Worm (Caenorhabditis elegans) whole organism, late embryonic: ENCODE results near the gene M05D6.5.

Experiments used
- K09A11.1 ChIP-seq: sonication (generic microtip); optimal IDR thresholded peaks from 2 replicates; lab custom pipeline; 2017; ENCODE audit warnings: antibody characterized with exemption, mild to moderate bottlenecking, missing genetic modification characterization, missing compliant biosample characterization; ENCODE audit not compliant: insufficient read depth
- T23F11.4 ChIP-seq: fragments of 200-800 bp; sonication (Bioruptor generic); optimal IDR thresholded peaks from 2 replicates; lab custom pipeline; 2018; ENCODE audit warnings: mild to moderate bottlenecking, missing genetic modification characterization, missing compliant biosample characterization
- Y22D7AL.16 ChIP-seq: sonication (generic microtip); optimal IDR thresholded peaks from 2 replicates; lab custom pipeline; 2016; ENCODE audit warnings: missing genetic modification characterization, missing compliant biosample characterization
- ahr-1 ChIP-seq: sonication (generic microtip); optimal IDR thresholded peaks from 2 replicates; lab custom pipeline; 2016; ENCODE audit warnings: missing genetic modification characterization, missing compliant biosample characterization
- ama-1 ChIP-seq: fragments of 150-350 bp; optimal IDR thresholded peaks from 2 replicates; lab custom pipeline; 2014
- ceh-14 ChIP-seq: sonication (generic microtip); optimal IDR thresholded peaks from 2 replicates; lab custom pipeline; 2016; ENCODE audit warnings: missing genotype, missing genetic modification characterization, missing compliant biosample characterization
- ceh-18 ChIP-seq: sonication (generic microtip); optimal IDR thresholded peaks from 2 replicates; lab custom pipeline; 2016; ENCODE audit warnings: missing genetic modification characterization, missing compliant biosample characterization
- ceh-2 ChIP-seq: sonication (generic microtip); optimal IDR thresholded peaks from 2 replicates; lab custom pipeline; 2016; ENCODE audit warnings: missing genotype, missing genetic modification characterization, missing compliant biosample characterization
- ceh-24 ChIP-seq: sonication (generic microtip); optimal IDR thresholded peaks from 2 replicates; lab custom pipeline; 2016; ENCODE audit warnings: mild to moderate bottlenecking, missing genetic modification characterization, missing compliant biosample characterization
- ceh-31 ChIP-seq: sonication (generic microtip); optimal IDR thresholded peaks from 2 replicates; lab custom pipeline; 2016; ENCODE audit warnings: missing genetic modification characterization, missing compliant biosample characterization
- ceh-45 ChIP-seq: fragments of 200-800 bp; sonication (Bioruptor generic); IDR thresholded peaks from 2 replicates; pipeline ENCODE4 v1.3.6; 2022; ENCODE audit warnings: missing genetic modification reagents, missing genetic modification characterization, missing compliant biosample characterization
- ceh-48 ChIP-seq: sonication (generic microtip); optimal IDR thresholded peaks from 2 replicates; lab custom pipeline; 2016; ENCODE audit warnings: missing genetic modification characterization, inconsistent platforms, missing compliant biosample characterization
- ceh-6 ChIP-seq: fragments of 200-800 bp; sonication (Bioruptor generic); optimal IDR thresholded peaks from 2 replicates; lab custom pipeline; 2018; ENCODE audit warnings: mild to moderate bottlenecking, missing genetic modification characterization, missing compliant biosample characterization
- dmd-4 ChIP-seq: sonication (generic microtip); optimal IDR thresholded peaks from 2 replicates; lab custom pipeline; 2016; ENCODE audit warnings: borderline replicate concordance, missing genetic modification characterization, missing compliant biosample characterization
- elt-2 ChIP-seq: sonication (generic microtip); optimal IDR thresholded peaks from 2 replicates; lab custom pipeline; 2016; ENCODE audit warnings: missing genetic modification reagents, missing genetic modification characterization, missing compliant biosample characterization
- elt-4 ChIP-seq: sonication (generic microtip); optimal IDR thresholded peaks from 2 replicates; lab custom pipeline; 2016; ENCODE audit warnings: missing genetic modification characterization, missing compliant biosample characterization
- eyg-1 ChIP-seq: sonication (generic microtip); optimal IDR thresholded peaks from 2 replicates; lab custom pipeline; 2016; ENCODE audit warnings: missing genotype, missing genetic modification characterization, missing compliant biosample characterization
- fkh-6 ChIP-seq: sonication (generic microtip); optimal IDR thresholded peaks from 2 replicates; lab custom pipeline; 2016; ENCODE audit warnings: missing genetic modification characterization, missing compliant biosample characterization
- gmeb-2 ChIP-seq: sonication (generic microtip); optimal IDR thresholded peaks from 2 replicates; lab custom pipeline; 2016; ENCODE audit warnings: missing genetic modification characterization, inconsistent platforms, missing compliant biosample characterization
- hlh-13 ChIP-seq: fragments of 200-800 bp; sonication (Bioruptor generic); optimal IDR thresholded peaks from 2 replicates; lab custom pipeline; 2018; ENCODE audit warnings: mild to moderate bottlenecking, missing genetic modification characterization, missing compliant biosample characterization
- hlh-6 ChIP-seq: sonication (generic microtip); optimal IDR thresholded peaks from 2 replicates; lab custom pipeline; 2016; ENCODE audit warnings: missing genotype, missing genetic modification characterization, missing compliant biosample characterization
- hlh-8 ChIP-seq: sonication (generic microtip); optimal IDR thresholded peaks from 2 replicates; lab custom pipeline; 2016; ENCODE audit warnings: missing genotype, missing genetic modification characterization, missing compliant biosample characterization
- odd-2 ChIP-seq: sonication (generic microtip); optimal IDR thresholded peaks from 2 replicates; lab custom pipeline; 2017; ENCODE audit warnings: antibody characterized with exemption, mild to moderate bottlenecking, missing genetic modification characterization, missing compliant biosample characterization
- pax-1 ChIP-seq: fragments of 150-350 bp; optimal IDR thresholded peaks from 2 replicates; lab custom pipeline; 2014; ENCODE audit warnings: missing biosample characterization, missing genetic modification characterization
- pha-2 ChIP-seq: sonication (generic microtip); optimal IDR thresholded peaks from 2 replicates; lab custom pipeline; 2017; ENCODE audit warnings: mild to moderate bottlenecking, missing genetic modification characterization, missing compliant biosample characterization
- ref-2 ChIP-seq: sonication (generic microtip); optimal IDR thresholded peaks from 2 replicates; lab custom pipeline; 2016; ENCODE audit warnings: missing genetic modification characterization, missing compliant biosample characterization
- rnt-1 ChIP-seq: sonication (generic microtip); optimal IDR thresholded peaks from 2 replicates; lab custom pipeline; 2016; ENCODE audit warnings: missing genetic modification characterization, missing compliant biosample characterization
- sdc-2 ChIP-seq: sonication (generic microtip); optimal IDR thresholded peaks from 2 replicates; lab custom pipeline; 2016; ENCODE audit warnings: missing genotype, missing genetic modification characterization, missing compliant biosample characterization
- sox-4 ChIP-seq: sonication (generic microtip); optimal IDR thresholded peaks from 2 replicates; lab custom pipeline; 2017; ENCODE audit warnings: mild to moderate bottlenecking, missing genetic modification characterization, inconsistent platforms, missing compliant biosample characterization
- tbx-2 ChIP-seq: sonication (generic microtip); optimal IDR thresholded peaks from 2 replicates; lab custom pipeline; 2016; ENCODE audit warnings: missing genetic modification characterization, missing compliant biosample characterization
- tbx-7 ChIP-seq: sonication (generic microtip); optimal IDR thresholded peaks from 2 replicates; lab custom pipeline; 2016; ENCODE audit warnings: missing genotype, missing genetic modification characterization, missing compliant biosample characterization
- ttx-3 ChIP-seq: sonication (generic microtip); optimal IDR thresholded peaks from 2 replicates; lab custom pipeline; 2016; ENCODE audit warnings: missing genetic modification reagents, missing genetic modification characterization, missing compliant biosample characterization
- unc-3 ChIP-seq, 2 experiments: fragments of 200-800 bp in 1 of 2; sonication (Bioruptor generic) in 1 of 2; sonication (generic microtip) in 1 of 2; conservative IDR thresholded peaks in 1 of 2; optimal IDR thresholded peaks in 1 of 2; 2 replicates each; pipeline versions ENCODE4 v1.3.6 to Lab custom; 2016 to 2022; ENCODE audit warnings: missing compliant biosample characterization in 2 of 2, missing genetic modification characterization in 2 of 2, missing genetic modification reagents in 1 of 2
- unc-42 ChIP-seq: sonication (generic microtip); optimal IDR thresholded peaks from 2 replicates; lab custom pipeline; 2016; ENCODE audit warnings: missing genotype, missing genetic modification characterization, missing compliant biosample characterization
- unc-55 ChIP-seq: sonication (generic microtip); optimal IDR thresholded peaks from 2 replicates; lab custom pipeline; 2017; ENCODE audit warnings: missing biosample characterization, missing genetic modification reagents, missing genetic modification characterization
- unc-86 ChIP-seq: sonication (generic microtip); optimal IDR thresholded peaks from 2 replicates; lab custom pipeline; 2016; ENCODE audit warnings: missing genetic modification characterization, missing compliant biosample characterization
- zip-5 ChIP-seq: sonication (generic microtip); optimal IDR thresholded peaks from 2 replicates; lab custom pipeline; 2016; ENCODE audit warnings: missing genetic modification characterization, missing compliant biosample characterization

The M05D6.5 gene

ce11 chrII:8516783-8517182 is 34.8 kb upstream of the M05D6.5 start, which contains the start of gene rnh-2 (continued):
- TF ChIP-seq unc-86 (no peak), K09A11.1 (no peak), ceh-48 (no peak), ceh-18 (no peak), elt-4 (tag; lab: Kevin White, UChicago) (no peak), tbx-7 (tag; lab: Kevin White, UChicago) (peak; percentile 67), gmeb-2 (tag; lab: Kevin White, UChicago) (no peak), tbx-2 (tag; lab: Kevin White, UChicago) (peak; percentile 76), fkh-6 (no peak), ceh-2 (tag; lab: Kevin White, UChicago) (peak; percentile 80), pha-2 (tag; lab: Kevin White, UChicago) (no peak), sdc-2 (tag; lab: Kevin White, UChicago) (no peak), ttx-3 (no peak), dmd-4 (tag; lab: Kevin White, UChicago) (no peak), pax-1 (tag; lab: Kevin White, UChicago) (no peak), ceh-45 (no peak), ceh-24 (tag; lab: Kevin White, UChicago) (no peak), eyg-1 (tag; lab: Kevin White, UChicago) (no peak), ahr-1 (tag; lab: Kevin White, UChicago) (no peak), Y22D7AL.16 (tag; lab: Kevin White, UChicago) (no peak), rnt-1 (tag; lab: Kevin White, UChicago) (no peak), zip-5 (tag; lab: Kevin White, UChicago) (peak; percentile 56), unc-55 (GFP tag; lab: Kevin White, UChicago) (no peak), ama-1 (no peak), unc-3 (GFP tag; conservative IDR thresholded peaks at IDR 0.05; lab: Robert Waterston, UW) (no peak), unc-3 (tag; optimal IDR thresholded peaks at IDR 0.05; lab: Kevin White, UChicago) (no peak), hlh-6 (tag; lab: Kevin White, UChicago) (no peak), ceh-31 (tag; lab: Kevin White, UChicago) (peak; percentile 87), odd-2 (no peak), ceh-6 (no peak), unc-42 (tag; lab: Kevin White, UChicago) (peak; percentile 29), elt-2 (tag; lab: Kevin White, UChicago) (peak; percentile 68), hlh-13 (GFP tag; lab: Kevin White, UChicago) (no peak)

- peak; percentile 80 for TF ChIP-seq elt-2 (tag; lab: Kevin White, UChicago)
- no peak for TF ChIP-seq hlh-6 (tag; lab: Kevin White, UChicago)
Observed at ce11 chrII:8515521-8515920, 33.5 kb upstream of the M05D6.5 start.

- TF ChIP-seq K09A11.1 (no peak), ceh-48 (no peak), hlh-8 (no peak), sdc-2 (tag; lab: Kevin White, UChicago) (no peak), elt-4 (tag; lab: Kevin White, UChicago) (no peak), unc-42 (tag; lab: Kevin White, UChicago) (no peak), ahr-1 (tag; lab: Kevin White, UChicago) (no peak), sox-4 (tag; lab: Kevin White, UChicago) (no peak), T23F11.4 (GFP tag; lab: Kevin White, UChicago) (no peak), ref-2 (no peak), ceh-14 (no peak), ceh-6 (no peak), ceh-24 (tag; lab: Kevin White, UChicago) (no peak), pax-1 (tag; lab: Kevin White, UChicago) (no peak), elt-2 (tag; lab: Kevin White, UChicago) (no peak), zip-5 (tag; lab: Kevin White, UChicago) (no peak), odd-2 (no peak)
- TF ChIP-seq, all 69 proteins: peak for 0
Observed at ce11 chrII:8514729-8515128, 32.7 kb upstream of the M05D6.5 start, which contains the start of gene ctg-2. Gene ctg-2, plus strand, starts transcription at chrII:8515054.
